Worm (Caenorhabditis elegans) whole organism, midembryonic: ENCODE data around the gene B0393.4.

Experiments
- T22C8.4 ChIP-seq: fragments of 200-800 bp; sonication (Bioruptor generic); IDR thresholded peaks from 2 replicates; pipeline ENCODE4 v1.3.6; 2022; ENCODE audit warnings: missing genetic modification characterization, missing compliant biosample characterization
- cog-1 ChIP-seq: sonication (generic microtip); optimal IDR thresholded peaks from 2 replicates; lab custom pipeline; 2016; ENCODE audit warnings: missing genetic modification characterization, missing compliant biosample characterization
- flt-1 ChIP-seq: fragments of 200-800 bp; sonication (Bioruptor generic); IDR thresholded peaks from 2 replicates; pipeline ENCODE4 v1.3.6; 2022; ENCODE audit warnings: missing genetic modification characterization, missing compliant biosample characterization
- klf-2 ChIP-seq: fragments of 200-800 bp; sonication (Bioruptor generic); conservative IDR thresholded peaks from 2 replicates; pipeline ENCODE4 v1.3.6; 2022; ENCODE audit warnings: missing genetic modification reagents, missing genetic modification characterization, missing compliant biosample characterization
- med-1 ChIP-seq: sonication (generic microtip); optimal IDR thresholded peaks from 2 replicates; lab custom pipeline; 2017; ENCODE audit warnings: missing genetic modification characterization, mild to moderate bottlenecking, missing compliant biosample characterization, antibody characterized with exemption, missing genetic modification reagents; ENCODE audit not compliant: insufficient read depth
- ref-1 ChIP-seq: fragments of 200-800 bp; sonication (Bioruptor generic); conservative IDR thresholded peaks from 2 replicates; pipeline ENCODE4 v1.3.6; 2022; ENCODE audit warnings: missing genetic modification reagents, missing genetic modification characterization, missing compliant biosample characterization
- tab-1 ChIP-seq: fragments of 200-800 bp; sonication (Bioruptor generic); IDR thresholded peaks from 2 replicates; pipeline ENCODE4 v1.3.6; 2022; ENCODE audit warnings: missing genetic modification characterization, missing compliant biosample characterization
- ztf-23 ChIP-seq: fragments of 200-800 bp; sonication (Bioruptor generic); IDR thresholded peaks from 2 replicates; pipeline ENCODE4 v1.3.6; 2022; ENCODE audit warnings: missing genetic modification reagents, missing genetic modification characterization, missing compliant biosample characterization
- ztf-29 ChIP-seq: fragments of 200-800 bp; sonication (Bioruptor generic); IDR thresholded peaks from 2 replicates; pipeline ENCODE4 v1.3.6; 2022; ENCODE audit warnings: missing genetic modification reagents, missing genetic modification characterization, missing compliant biosample characterization

The B0393.4 gene

ce11 chrIII:4734056-4734455, 29.4 kb downstream of the B0393.4 start, which contains the start of gene F17C8.9:
F17C8.9 (plus strand) TSS chrIII:4734356.
- TF ChIP-seq ztf-23 (GFP tag; lab: Robert Waterston, UW) (no peak), tab-1 (GFP tag; lab: Robert Waterston, UW) (no peak), ref-1 (GFP tag; lab: Robert Waterston, UW) (no peak), T22C8.4 (GFP tag; lab: Robert Waterston, UW) (no peak), flt-1 (GFP tag; lab: Robert Waterston, UW) (no peak), klf-2 (GFP tag; lab: Robert Waterston, UW) (no peak), cog-1 (tag; lab: Kevin White, UChicago) (no peak), med-1 (no peak), ztf-29 (no peak)

- TF ChIP-seq med-1 (no peak), ztf-29 (no peak), flt-1 (GFP tag; lab: Robert Waterston, UW) (no peak), klf-2 (GFP tag; lab: Robert Waterston, UW) (no peak)
Observed at ce11 chrIII:4731295-4731988, 32.0 kb downstream of the B0393.4 start, which contains the start of gene F17C8.3. F17C8.3 (plus strand) TSS chrIII:4731938.

ce11 chrIII:4723922-4724321, 39.5 kb downstream of the B0393.4 start:
- no peak for TF ChIP-seq ztf-29
- no peak for TF ChIP-seq klf-2 (GFP tag; lab: Robert Waterston, UW)
- TF ChIP-seq flt-1 (GFP tag; lab: Robert Waterston, UW), result 0 out of 2 replicates have a peak, but pooled peaks have one; percentile 44
- no peak for TF ChIP-seq tab-1 (GFP tag; lab: Robert Waterston, UW)
- no peak for TF ChIP-seq cog-1 (tag; lab: Kevin White, UChicago)

- TF ChIP-seq ref-1 (GFP tag; lab: Robert Waterston, UW) (no peak), cog-1 (tag; lab: Kevin White, UChicago) (peak; percentile 25)
Observed at ce11 chrIII:4721750-4722149, 41.7 kb downstream of the B0393.4 start, which contains the start of gene acy-1. acy-1 (plus strand) TSS chrIII:4722095.

ce11 chrIII:4720620-4721227, 42.7 kb downstream of the B0393.4 start, which contains the start of gene emb-5:
emb-5 (minus strand) TSS chrIII:4720670.
- TF ChIP-seq ztf-23 (GFP tag; lab: Robert Waterston, UW), result no peak
- no peak for TF ChIP-seq cog-1 (tag; lab: Kevin White, UChicago)
- 0 out of 2 replicates have a peak, but pooled peaks have one; percentile 45 for TF ChIP-seq flt-1 (GFP tag; lab: Robert Waterston, UW)

DNA sequence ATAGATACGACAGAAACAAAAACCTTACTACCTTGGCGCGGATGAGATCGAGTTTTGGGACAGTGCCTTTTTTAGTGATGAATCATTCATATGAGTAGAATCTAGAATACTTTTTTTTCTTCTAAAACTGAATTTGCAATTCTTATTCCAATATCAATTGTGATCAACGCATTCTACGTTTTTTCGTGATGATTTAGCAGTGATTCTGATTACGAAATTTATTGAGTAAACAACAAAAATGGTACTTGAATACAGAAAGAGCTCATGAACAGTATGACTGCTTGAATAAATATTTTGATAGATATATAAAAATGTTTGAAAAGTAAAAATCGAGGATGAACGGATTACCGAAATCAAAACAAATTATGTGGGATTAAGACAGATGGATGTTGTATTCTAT, 48.3 kb downstream of the B0393.4 start, which contains the start of gene him-18:
TSS of gene him-18 (minus strand) at position 101 of the 400 bp plus-strand sequence.
- TF ChIP-seq med-1 (no peak), ztf-29 (no peak), cog-1 (tag; lab: Kevin White, UChicago) (no peak), ztf-23 (GFP tag; lab: Robert Waterston, UW) (no peak), flt-1 (GFP tag; lab: Robert Waterston, UW) (no peak), T22C8.4 (GFP tag; lab: Robert Waterston, UW) (no peak), tab-1 (GFP tag; lab: Robert Waterston, UW) (no peak), ref-1 (GFP tag; lab: Robert Waterston, UW) (no peak), klf-2 (GFP tag; lab: Robert Waterston, UW) (no peak)
